Worm (Caenorhabditis elegans) whole organism, L4 larva: ENCODE measurements around the gene ssp-33.

ENCODE experiments used
- ces-1 ChIP-seq: fragments of 150-350 bp; sonication (generic microtip); optimal IDR thresholded peaks from 4 replicates; lab custom pipeline; 2014; ENCODE audit warnings: missing biosample characterization, missing genetic modification reagents, missing genetic modification characterization
- fos-1 ChIP-seq: fragments of 150-350 bp; optimal IDR thresholded peaks from 2 replicates; lab custom pipeline; 2014; ENCODE audit warnings: missing biosample characterization, missing genetic modification characterization
- sdz-12 ChIP-seq: fragments of 200-800 bp; sonication (Bioruptor generic); optimal IDR thresholded peaks from 2 replicates; lab custom pipeline; 2018; ENCODE audit warnings: mild to moderate bottlenecking, missing genetic modification characterization, missing compliant biosample characterization

ce11 chrV:14748608-14749137 lies 37.5 kb downstream of the ssp-33 start, which contains the start of the genes lipl-8 and Y50E8A.22:
- TF ChIP-seq fos-1 (tag; lab: Kevin White, UChicago) (no peak), ces-1 (GFP tag; lab: Kevin White, UChicago) (no peak), sdz-12 (no peak)
